Fruit fly (Drosophila melanogaster) whole organism, adult: ENCODE results near the gene Scgalpha.

Experiments
- CG11617 ChIP-seq: fragments of 200-800 bp; sonication (Bioruptor generic); optimal IDR thresholded peaks from 2 replicates; lab custom pipeline; 2017; ENCODE audit warnings: mild to moderate bottlenecking, missing biosample characterization, missing genetic modification reagents, missing genetic modification characterization
- CG12768 ChIP-seq: fragments of 200-800 bp; sonication (Bioruptor generic); optimal IDR thresholded peaks from 2 replicates; lab custom pipeline; 2017; ENCODE audit warnings: missing biosample characterization, missing genetic modification characterization, mild to moderate bottlenecking, moderate library complexity, missing genetic modification reagents
- CG1620 ChIP-seq: fragments of 200-800 bp; sonication (Bioruptor generic); optimal IDR thresholded peaks from 2 replicates; lab custom pipeline; 2016; ENCODE audit warnings: missing biosample characterization, missing genetic modification characterization
- CG33017 ChIP-seq: fragments of 200-800 bp; sonication (Bioruptor generic); optimal IDR thresholded peaks from 2 replicates; lab custom pipeline; 2018; ENCODE audit warnings: missing biosample characterization, mild to moderate bottlenecking, missing genetic modification characterization, moderate library complexity
- CG5204 ChIP-seq: fragments of 200-800 bp; sonication (Bioruptor generic); optimal IDR thresholded peaks from 2 replicates; lab custom pipeline; 2016; ENCODE audit warnings: missing biosample characterization, missing genetic modification characterization
- CG7045 ChIP-seq: fragments of 200-800 bp; sonication (Bioruptor generic); optimal IDR thresholded peaks from 2 replicates; lab custom pipeline; 2017; ENCODE audit warnings: missing biosample characterization, mild to moderate bottlenecking, missing genetic modification characterization
- Clk ChIP-seq: fragments of 200-800 bp; sonication (Bioruptor generic); optimal IDR thresholded peaks from 2 replicates; lab custom pipeline; 2017; ENCODE audit warnings: missing biosample characterization, missing genetic modification characterization
- Hr96 ChIP-seq: fragments of 200-800 bp; sonication (Bioruptor generic); optimal IDR thresholded peaks from 2 replicates; lab custom pipeline; 2016; ENCODE audit warnings: missing biosample characterization, missing genetic modification characterization
- Mnt ChIP-seq: fragments of 200-800 bp; sonication (Bioruptor generic); optimal IDR thresholded peaks from 2 replicates; lab custom pipeline; 2016; ENCODE audit warnings: missing biosample characterization, mild to moderate bottlenecking, missing genetic modification characterization
- cic ChIP-seq: fragments of 200-800 bp; sonication (Bioruptor generic); optimal IDR thresholded peaks from 2 replicates; lab custom pipeline; 2017; ENCODE audit warnings: missing biosample characterization, mild to moderate bottlenecking, missing genetic modification characterization, moderate library complexity
- cnc ChIP-seq, 2 experiments: fragments of >200 bp; optimal IDR thresholded peaks; 2 replicates each; lab custom pipeline; 2017
- kay ChIP-seq: fragments of 200-800 bp; sonication (Bioruptor generic); peaks from one replicate; lab custom pipeline; 2016; ENCODE audit warnings: missing biosample characterization, missing genetic modification characterization, borderline replicate concordance
- ovo ChIP-seq: fragments of 200-800 bp; sonication (Bioruptor generic); optimal IDR thresholded peaks from 2 replicates; lab custom pipeline; 2016; ENCODE audit warnings: missing biosample characterization, missing genetic modification characterization
- pad ChIP-seq: fragments of 200-800 bp; sonication (Bioruptor generic); optimal IDR thresholded peaks from 3 replicates; lab custom pipeline; 2017; ENCODE audit warnings: missing biosample characterization, missing genetic modification characterization, mild to moderate bottlenecking, moderate library complexity, missing genetic modification reagents

- TF ChIP-seq CG7045 (GFP tag; lab: Kevin White, UChicago) (no peak), Hr96 (GFP tag; lab: Kevin White, UChicago) (no peak), cnc (optimal IDR thresholded peaks at IDR 0.05; lab: Kevin White, UChicago) (no peak), CG1620 (GFP tag; lab: Kevin White, UChicago) (no peak), CG11617 (GFP tag; lab: Kevin White, UChicago) (no peak), Mnt (GFP tag; lab: Kevin White, UChicago) (no peak), pad (GFP tag; lab: Kevin White, UChicago) (no peak), ovo (GFP tag; lab: Kevin White, UChicago) (no peak), CG5204 (GFP tag; lab: Kevin White, UChicago) (no peak), Clk (GFP tag; lab: Kevin White, UChicago) (no peak), kay (GFP tag; lab: Kevin White, UChicago) (no peak), CG33017 (tag; lab: Kevin White, UChicago) (no peak), cic (GFP tag; lab: Kevin White, UChicago) (no peak), CG12768 (GFP tag; lab: Kevin White, UChicago) (no peak)
Measured at dm6 chr2L:8286595-8286994, 16.6 kb upstream of the Scgalpha start.
